Worm (Caenorhabditis elegans) whole organism, early embryonic: ENCODE data around the gene lin-24.
"Not testable (repeated sequence)": the region's sequence is repeated elsewhere in the genome, so short reads cannot be mapped to it uniquely, and the experiment has no call there.

Source experiments
- ama-1 ChIP-seq: fragments of 150-350 bp; optimal IDR thresholded peaks from 2 replicates; lab custom pipeline; 2014
- flt-1 ChIP-seq: fragments of 200-800 bp; sonication (Bioruptor generic); IDR thresholded peaks from 2 replicates; pipeline ENCODE4 v1.3.6; 2022; ENCODE audit warnings: missing genetic modification characterization, missing compliant biosample characterization
- sea-1 ChIP-seq: fragments of 200-800 bp; sonication (Bioruptor generic); conservative IDR thresholded peaks from 2 replicates; pipeline ENCODE4 v1.3.6; 2022; ENCODE audit warnings: missing genetic modification characterization, missing compliant biosample characterization

- TF ChIP-seq sea-1 (GFP tag; lab: Robert Waterston, UW); ama-1 (lab: Kevin White, UChicago); flt-1: not testable (repeated sequence)
Measured at ce11 chrIV:12178235-12178634, 48.9 kb downstream of the lin-24 start, which contains the start of gene nlr-1.
